Fruit fly (Drosophila melanogaster): ENCODE data around the gene Pop5.

Gene Pop5

dm6 chr3L:17010492-17011303 is 34.1 kb downstream of the Pop5 start:
- no peak for TF ChIP-seq CG16779 (tag; optimal IDR thresholded peaks at IDR 0.05)
- peak in 1 of 2 experiments; percentile 67 for TF ChIP-seq salr (GFP tag; optimal IDR thresholded peaks at IDR 0.05)
- peak; percentile 83 for TF ChIP-seq Eip78C (GFP tag)
- TF ChIP-seq CG32006 (GFP tag; optimal IDR thresholded peaks at IDR 0.05) = peak; percentile 68
- TF ChIP-seq Met (GFP tag; optimal IDR thresholded peaks at IDR 0.05) = peak; percentile 36
- peak; percentile 35 for TF ChIP-seq CG3032 (tag; optimal IDR thresholded peaks at IDR 0.05)
- peak; percentile 42 for TF ChIP-seq CG8632 (GFP tag; optimal IDR thresholded peaks at IDR 0.05)
- TF ChIP-seq CG34406 (GFP tag; optimal IDR thresholded peaks at IDR 0.05) = peak; percentile 30
- TF ChIP-seq fkh (GFP tag; optimal IDR thresholded peaks at IDR 0.05) = no peak
- TF ChIP-seq acj6 (GFP tag; optimal IDR thresholded peaks at IDR 0.05) = peak; percentile 38
- peak; percentile 32 for TF ChIP-seq CG6792 (GFP tag; optimal IDR thresholded peaks at IDR 0.05)
- TF ChIP-seq CG11762 (GFP tag; optimal IDR thresholded peaks at IDR 0.05; ENCODE audit: insufficient read depth) = peak; percentile 21
- peak; percentile 65 for TF ChIP-seq CG10631 (GFP tag; optimal IDR thresholded peaks at IDR 0.05)
- TF ChIP-seq topi (GFP tag; optimal IDR thresholded peaks at IDR 0.05) = peak; percentile 28
- no peak for TF ChIP-seq net (GFP tag; optimal IDR thresholded peaks at IDR 0.05)
- TF ChIP-seq CG6808 (GFP tag; optimal IDR thresholded peaks at IDR 0.05) = no peak
- no peak for TF ChIP-seq achi (GFP tag; optimal IDR thresholded peaks at IDR 0.05)
- TF ChIP-seq Ets21C (GFP tag; optimal IDR thresholded peaks at IDR 0.05) = peak; percentile 21
- peak; percentile 9 for TF ChIP-seq CG31627 (GFP tag; optimal IDR thresholded peaks at IDR 0.05)
- TF ChIP-seq pdm3 (GFP tag; optimal IDR thresholded peaks at IDR 0.05) = peak; percentile 17
- TF ChIP-seq vri (GFP tag; optimal IDR thresholded peaks at IDR 0.05) = peak; percentile 66
- peak; percentile 40 for TF ChIP-seq Hr39 (GFP tag; optimal IDR thresholded peaks at IDR 0.05)
- peak; percentile 41 for TF ChIP-seq Smox (GFP tag; optimal IDR thresholded peaks at IDR 0.05)
- TF ChIP-seq CG3919 (GFP tag; optimal IDR thresholded peaks at IDR 0.05) = peak; percentile 10
- TF ChIP-seq CG8319 (GFP tag; optimal IDR thresholded peaks at IDR 0.05) = peak; percentile 7
- TF ChIP-seq Gug (GFP tag; IDR thresholded peaks at IDR 0.05) = no peak
- TF ChIP-seq CG4318 (GFP tag; optimal IDR thresholded peaks at IDR 0.05) = peak; percentile 13
- no peak for TF ChIP-seq dac (GFP tag; optimal IDR thresholded peaks at IDR 0.05)
- TF ChIP-seq CG1621 (tag; optimal IDR thresholded peaks at IDR 0.05) = no peak
- TF ChIP-seq lz (GFP tag; optimal IDR thresholded peaks at IDR 0.05) = peak; percentile 55
- TF ChIP-seq Sox102F (GFP tag; optimal IDR thresholded peaks at IDR 0.05) = peak; percentile 34
- peak; percentile 77 for TF ChIP-seq esn (GFP tag; optimal IDR thresholded peaks at IDR 0.05)
- no peak for TF ChIP-seq CG8119 (GFP tag; IDR thresholded peaks at IDR 0.05)
- TF ChIP-seq svp (GFP tag) = peak; percentile 13
- no peak for TF ChIP-seq Blimp-1 (GFP tag; optimal IDR thresholded peaks at IDR 0.05)
- TF ChIP-seq Lpt (GFP tag; optimal IDR thresholded peaks at IDR 0.05) = no peak
- TF ChIP-seq ss (GFP tag; optimal IDR thresholded peaks at IDR 0.05) = peak in 1 of 2 experiments; percentile 18
- TF ChIP-seq CG11294 (GFP tag; IDR thresholded peaks at IDR 0.05) = no peak
- TF ChIP-seq CG10669 (GFP tag; optimal IDR thresholded peaks at IDR 0.05) = no peak
- TF ChIP-seq Hr4 (GFP tag; optimal IDR thresholded peaks at IDR 0.05) = peak; percentile 41
- TF ChIP-seq Sox15 (GFP tag; optimal IDR thresholded peaks at IDR 0.05) = peak; percentile 21
- peak; percentile 17 for TF ChIP-seq fd85E (GFP tag; optimal IDR thresholded peaks at IDR 0.05)
- TF ChIP-seq CG9139 (GFP tag; optimal IDR thresholded peaks at IDR 0.05) = no peak
- peak; percentile 7 for TF ChIP-seq spab (GFP tag; optimal IDR thresholded peaks at IDR 0.05)
- peak; percentile 34 for TF ChIP-seq Sox14 (GFP tag; optimal IDR thresholded peaks at IDR 0.05)
- peak; percentile 29; the same call in 2 of the 3 replicates for TF ChIP-seq CG6163 (GFP tag; IDR thresholded peaks at IDR 0.05)
- no peak for TF ChIP-seq eg (GFP tag; IDR thresholded peaks at IDR 0.05)
- peak; percentile 43 for TF ChIP-seq OdsH (GFP tag; optimal IDR thresholded peaks at IDR 0.05)
